Fruit fly (Drosophila melanogaster) whole organism, embryonic: ENCODE results near the gene Pex5.

Experiments used
- Abd-B ChIP-seq: fragments of 200-800 bp; sonication (Bioruptor generic); optimal IDR thresholded peaks from 2 replicates; lab custom pipeline; 2018; ENCODE audit warnings: missing biosample characterization, mild to moderate bottlenecking, missing genetic modification characterization, moderate library complexity
- Ada2b ChIP-seq: fragments of 200-800 bp; sonication (Bioruptor generic); IDR thresholded peaks from 2 replicates; pipeline ENCODE4 v1.3.6; 2022; ENCODE audit warnings: missing biosample characterization, missing genetic modification characterization
- CG10147 ChIP-seq: fragments of 200-800 bp; sonication (Bioruptor generic); optimal IDR thresholded peaks from 2 replicates; lab custom pipeline; 2019; ENCODE audit warnings: missing biosample characterization, mild to moderate bottlenecking, missing genetic modification characterization, moderate library complexity
- CG12744 ChIP-seq: fragments of 200-800 bp; sonication (Bioruptor generic); optimal IDR thresholded peaks from 2 replicates; lab custom pipeline; 2016; ENCODE audit warnings: missing biosample characterization, missing genetic modification characterization
- CG14965 ChIP-seq: fragments of 200-800 bp; sonication (Bioruptor generic); optimal IDR thresholded peaks from 2 replicates; lab custom pipeline; 2016; ENCODE audit warnings: missing biosample characterization, missing genetic modification characterization, borderline replicate concordance
- CG15269 ChIP-seq: fragments of 200-800 bp; sonication (Bioruptor generic); optimal IDR thresholded peaks from 2 replicates; lab custom pipeline; 2018; ENCODE audit warnings: missing biosample characterization, mild to moderate bottlenecking, missing genetic modification characterization, moderate library complexity
- CG1602 ChIP-seq: fragments of 200-800 bp; sonication (Bioruptor generic); optimal IDR thresholded peaks from 3 replicates; lab custom pipeline; 2016; ENCODE audit warnings: missing biosample characterization, missing genetic modification characterization
- CG16779 ChIP-seq: fragments of 200-800 bp; sonication (Bioruptor generic); IDR thresholded peaks from 2 replicates; pipeline ENCODE4 v1.3.6; 2022; ENCODE audit warnings: missing biosample characterization, missing genetic modification characterization
- CG2120 ChIP-seq: fragments of 200-800 bp; sonication (Bioruptor generic); optimal IDR thresholded peaks from 3 replicates; lab custom pipeline; 2016; ENCODE audit warnings: missing biosample characterization, missing genetic modification characterization
- CG2889 ChIP-seq: fragments of 200-800 bp; sonication (Bioruptor generic); IDR thresholded peaks from 3 replicates; pipeline ENCODE4 v1.3.6; 2022; ENCODE audit warnings: missing biosample characterization, missing genetic modification characterization
- CG3407 ChIP-seq: fragments of 200-800 bp; sonication (Bioruptor generic); optimal IDR thresholded peaks from 2 replicates; lab custom pipeline; 2018; ENCODE audit warnings: missing biosample characterization, mild to moderate bottlenecking, missing genetic modification characterization
- CG3838 ChIP-seq: fragments of 200-800 bp; sonication (Bioruptor generic); optimal IDR thresholded peaks from 3 replicates; lab custom pipeline; 2016; ENCODE audit warnings: missing biosample characterization, missing genetic modification characterization
- CG3847 ChIP-seq: fragments of 200-800 bp; sonication (Bioruptor generic); IDR thresholded peaks from 2 replicates; pipeline ENCODE4 v1.3.6; 2022; ENCODE audit warnings: missing biosample characterization, missing genetic modification characterization
- CG4328 ChIP-seq: fragments of 200-800 bp; sonication (Bioruptor generic); optimal IDR thresholded peaks from 3 replicates; lab custom pipeline; 2017; ENCODE audit warnings: missing biosample characterization, missing genetic modification reagents, missing genetic modification characterization
- CG6254 ChIP-seq: fragments of 200-800 bp; sonication (Bioruptor generic); optimal IDR thresholded peaks from 3 replicates; lab custom pipeline; 2017; ENCODE audit warnings: mild to moderate bottlenecking, missing biosample characterization, missing genetic modification reagents, missing genetic modification characterization
- CG6654 ChIP-seq: fragments of 200-800 bp; sonication (Bioruptor generic); optimal IDR thresholded peaks from 2 replicates; lab custom pipeline; 2017; ENCODE audit warnings: missing biosample characterization, mild to moderate bottlenecking, missing genetic modification characterization
- CG6683 ChIP-seq: fragments of 200-800 bp; sonication (Bioruptor generic); optimal IDR thresholded peaks from 2 replicates; lab custom pipeline; 2017; ENCODE audit warnings: missing biosample characterization, mild to moderate bottlenecking, missing genetic modification characterization, missing genetic modification reagents
- CG7963 ChIP-seq: fragments of 200-800 bp; sonication (Bioruptor generic); IDR thresholded peaks from 3 replicates; pipeline ENCODE4 v1.3.6; 2022; ENCODE audit warnings: missing biosample characterization, missing genetic modification characterization; ENCODE audit not compliant: partially characterized antibody
- CHES-1-like ChIP-seq: fragments of 200-800 bp; sonication (Bioruptor generic); optimal IDR thresholded peaks from 2 replicates; lab custom pipeline; 2016; ENCODE audit warnings: missing biosample characterization, missing genetic modification characterization
- Deaf1 ChIP-seq: fragments of 200-800 bp; optimal IDR thresholded peaks from 3 replicates; lab custom pipeline; 2019; ENCODE audit warnings: missing biosample characterization, mild to moderate bottlenecking, missing genetic modification characterization, moderate library complexity
- Dp ChIP-seq: fragments of 200-800 bp; sonication (Bioruptor generic); optimal IDR thresholded peaks from 2 replicates; lab custom pipeline; 2018; ENCODE audit warnings: missing biosample characterization, mild to moderate bottlenecking, missing genetic modification characterization, moderate library complexity
- E2f2 ChIP-seq: fragments of 200-800 bp; sonication (Bioruptor generic); IDR thresholded peaks from 2 replicates; pipeline ENCODE4 v1.3.6; 2022; ENCODE audit warnings: missing biosample characterization, missing genetic modification characterization
- Hand ChIP-seq: fragments of 200-800 bp; sonication (Bioruptor generic); optimal IDR thresholded peaks from 2 replicates; lab custom pipeline; 2017; ENCODE audit warnings: mild to moderate bottlenecking, missing biosample characterization, missing genetic modification reagents, missing genetic modification characterization
- Kr ChIP-seq: fragments of 200-800 bp; sonication (Bioruptor generic); optimal IDR thresholded peaks from 2 replicates; lab custom pipeline; 2017; ENCODE audit warnings: missing biosample characterization, mild to moderate bottlenecking, missing genetic modification characterization
- Lim3 ChIP-seq: fragments of 200-800 bp; sonication (Bioruptor generic); IDR thresholded peaks from 2 replicates; pipeline ENCODE4 v1.3.6; 2022; ENCODE audit warnings: missing biosample characterization, missing genetic modification characterization
- Max ChIP-seq: fragments of 200-800 bp; sonication (Bioruptor generic); optimal IDR thresholded peaks from 2 replicates; lab custom pipeline; 2016; ENCODE audit warnings: missing biosample characterization, mild to moderate bottlenecking, missing genetic modification characterization
- Meics ChIP-seq: fragments of 200-800 bp; sonication (Bioruptor generic); optimal IDR thresholded peaks from 2 replicates; lab custom pipeline; 2017; ENCODE audit warnings: missing biosample characterization, mild to moderate bottlenecking, missing genetic modification characterization
- Myb ChIP-seq: fragments of 200-800 bp; sonication (Bioruptor generic); optimal IDR thresholded peaks from 2 replicates; lab custom pipeline; 2016; ENCODE audit warnings: missing biosample characterization, missing genetic modification characterization
- NC2α ChIP-seq: fragments of 200-800 bp; sonication (Bioruptor generic); optimal IDR thresholded peaks from 2 replicates; lab custom pipeline; 2016; ENCODE audit warnings: missing biosample characterization, missing genetic modification characterization
- Spps ChIP-seq: fragments of 200-800 bp; sonication (Bioruptor generic); optimal IDR thresholded peaks from 2 replicates; lab custom pipeline; 2018; ENCODE audit warnings: missing biosample characterization, mild to moderate bottlenecking, missing genetic modification characterization
- Usf ChIP-seq: fragments of 200-800 bp; sonication (Bioruptor generic); optimal IDR thresholded peaks from 2 replicates; lab custom pipeline; 2017; ENCODE audit warnings: missing genotype, missing biosample characterization, missing genetic modification characterization
- amos ChIP-seq: fragments of 200-800 bp; sonication (Bioruptor generic); IDR thresholded peaks from 2 replicates; pipeline ENCODE4 v1.3.6; 2022; ENCODE audit warnings: missing biosample characterization, missing genetic modification characterization; ENCODE audit not compliant: partially characterized antibody
- bsh ChIP-seq, 2 experiments: fragments of 200-800 bp; sonication (Bioruptor generic); optimal IDR thresholded peaks; 2 replicates each; lab custom pipeline; 2017 to 2018; ENCODE audit warnings: mild to moderate bottlenecking in 2 of 2, missing biosample characterization in 2 of 2, missing genetic modification characterization in 2 of 2, moderate library complexity in 1 of 2
- crol ChIP-seq: fragments of 200-800 bp; sonication (Bioruptor generic); IDR thresholded peaks from 2 replicates; pipeline ENCODE4 v1.3.6; 2022; ENCODE audit warnings: missing biosample characterization, missing genetic modification characterization
- dimm ChIP-seq: fragments of 200-800 bp; sonication (Bioruptor generic); IDR thresholded peaks from 2 replicates; pipeline ENCODE4 v1.3.6; 2022; ENCODE audit warnings: missing biosample characterization, missing genetic modification characterization
- eve ChIP-seq, 2 experiments: fragments of >200 bp; optimal IDR thresholded peaks; 2 replicates each; lab custom pipeline; 2017; ENCODE audit warnings: missing biosample characterization in 2 of 2, missing genetic modification characterization in 2 of 2
- ind ChIP-seq: fragments of 200-800 bp; sonication (Bioruptor generic); optimal IDR thresholded peaks from 3 replicates; lab custom pipeline; 2016; ENCODE audit warnings: missing biosample characterization, missing genetic modification characterization
- lov ChIP-seq, 2 experiments: fragments of 200-800 bp in 1 of 2; fragments of >200 bp in 1 of 2; sonication (Bioruptor generic) in 1 of 2; IDR thresholded peaks in 1 of 2; optimal IDR thresholded peaks in 1 of 2; 2 replicates in 1 of 2; 3 replicates in 1 of 2; pipeline versions ENCODE4 v1.3.6 to Lab custom; 2017 to 2022; ENCODE audit warnings: missing biosample characterization in 1 of 2, missing genetic modification characterization in 1 of 2
- nerfin-1 ChIP-seq: fragments of 200-800 bp; sonication (Bioruptor generic); optimal IDR thresholded peaks from 3 replicates; lab custom pipeline; 2019; ENCODE audit warnings: missing biosample characterization, mild to moderate bottlenecking, missing genetic modification characterization, moderate library complexity
- oc ChIP-seq: fragments of 200-800 bp; sonication (Bioruptor generic); optimal IDR thresholded peaks from 2 replicates; lab custom pipeline; 2018; ENCODE audit warnings: missing biosample characterization, mild to moderate bottlenecking, missing genetic modification characterization, moderate library complexity
- onecut ChIP-seq: fragments of 200-800 bp; sonication (Bioruptor generic); IDR thresholded peaks from 2 replicates; pipeline ENCODE4 v1.3.6; 2022; ENCODE audit warnings: missing biosample characterization, missing genetic modification characterization
- pan ChIP-seq, 4 experiments: fragments of >200 bp in 3 of 4; fragments of 200-800 bp in 1 of 4; sonication (Bioruptor generic) in 1 of 4; optimal IDR thresholded peaks in 3 of 4; IDR thresholded peaks in 1 of 4; 2 replicates each; pipeline versions ENCODE4 v1.3.6 to Lab custom; 2017 to 2022; ENCODE audit warnings: missing biosample characterization in 2 of 4, missing genetic modification characterization in 2 of 4, mixed read lengths in 1 of 4
- pnt ChIP-seq: fragments of 200-800 bp; sonication (Bioruptor generic); optimal IDR thresholded peaks from 3 replicates; lab custom pipeline; 2016; ENCODE audit warnings: missing biosample characterization, missing genetic modification characterization
- psq ChIP-seq: fragments of 200-800 bp; sonication (Bioruptor generic); optimal IDR thresholded peaks from 2 replicates; lab custom pipeline; 2017; ENCODE audit warnings: missing biosample characterization, missing genetic modification characterization
- pzg ChIP-seq: fragments of 200-800 bp; sonication (Bioruptor generic); optimal IDR thresholded peaks from 3 replicates; lab custom pipeline; 2018; ENCODE audit warnings: missing biosample characterization, mild to moderate bottlenecking, missing genetic modification characterization, moderate library complexity
- sim ChIP-seq: fragments of 200-800 bp; sonication (Bioruptor generic); IDR thresholded peaks from 2 replicates; pipeline ENCODE4 v1.3.6; 2022; ENCODE audit warnings: missing biosample characterization, missing genetic modification characterization
- trem ChIP-seq: fragments of 200-800 bp; optimal IDR thresholded peaks from 3 replicates; lab custom pipeline; 2019; ENCODE audit warnings: missing biosample characterization, mild to moderate bottlenecking, missing genetic modification characterization, moderate library complexity
- vfl ChIP-seq: fragments of 200-800 bp; sonication (Bioruptor generic); optimal IDR thresholded peaks from 2 replicates; lab custom pipeline; 2016; ENCODE audit warnings: missing biosample characterization, missing genetic modification characterization
- vnd ChIP-seq: fragments of 200-800 bp; sonication (Bioruptor generic); IDR thresholded peaks from 3 replicates; pipeline ENCODE4 v1.3.6; 2022; ENCODE audit warnings: missing biosample characterization, missing genetic modification characterization; ENCODE audit not compliant: partially characterized antibody

The Pex5 gene

DNA sequence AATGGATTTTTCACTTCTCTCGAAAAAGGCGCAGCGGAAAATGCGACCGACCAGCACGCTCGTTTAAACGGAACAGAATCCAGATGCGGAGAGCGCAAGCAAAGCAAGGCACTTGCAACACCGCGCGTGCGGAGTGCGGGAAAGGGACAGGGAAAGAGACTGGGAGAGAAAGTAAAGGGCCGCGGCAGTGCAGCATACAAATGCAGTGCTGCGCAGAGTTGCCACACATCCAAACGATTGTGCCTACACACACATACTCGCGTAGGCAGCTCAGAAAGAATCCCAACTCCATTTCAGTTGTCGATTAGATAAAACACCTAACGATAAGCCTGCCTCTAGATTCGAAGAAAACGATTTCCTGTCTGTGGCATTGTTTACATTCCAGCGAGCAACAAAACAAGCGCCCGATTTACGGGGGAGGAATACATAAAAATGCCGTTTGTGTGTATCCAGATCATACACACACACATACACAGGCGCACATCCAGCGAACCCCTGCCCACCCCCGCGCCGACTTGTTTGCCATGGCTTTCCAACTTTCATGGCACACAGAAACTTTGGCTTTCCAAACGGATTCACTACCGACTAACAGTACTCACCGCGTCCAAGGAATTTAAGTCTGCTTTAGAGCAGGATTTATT lies 30.7 kb upstream of the Pex5 start (continued):
- TF ChIP-seq ind (GFP tag; lab: Kevin White, UChicago) (no peak), Myb (GFP tag; lab: Kevin White, UChicago) (no peak), amos (GFP tag; lab: Robert Waterston, UW) (no peak), CG6683 (GFP tag; lab: Kevin White, UChicago) (no peak), CG15269 (tag; lab: Kevin White, UChicago) (no peak), Lim3 (GFP tag; lab: Robert Waterston, UW) (no peak), CG10147 (no peak), Max (GFP tag; lab: Kevin White, UChicago) (no peak), eve (GFP tag; optimal IDR thresholded peaks at IDR 0.05; lab: Kevin White, UChicago) (no peak), CG3838 (no peak), Dp (no peak), psq (no peak), CG16779 (GFP tag; lab: Robert Waterston, UW) (no peak), CG2120 (GFP tag; lab: Kevin White, UChicago) (no peak), Deaf1 (tag; lab: Kevin White, UChicago) (no peak), dimm (GFP tag; lab: Robert Waterston, UW) (no peak), CG1602 (GFP tag; lab: Kevin White, UChicago) (no peak), CG3407 (no peak), trem (tag; lab: Kevin White, UChicago) (peak; percentile 13), CG6254 (GFP tag; lab: Kevin White, UChicago) (no peak), bsh (GFP tag; optimal IDR thresholded peaks at IDR 0.05; lab: Kevin White, UChicago) (peak in 1 of 2 experiments; percentile 5), Hand (GFP tag; lab: Kevin White, UChicago) (no peak), CG7963 (no peak), vfl (GFP tag; lab: Kevin White, UChicago) (no peak), NC2α (GFP tag; lab: Kevin White, UChicago) (no peak), Kr (GFP tag; lab: Kevin White, UChicago) (no peak), Meics (no peak), CG2889 (GFP tag; lab: Robert Waterston, UW) (no peak), onecut (GFP tag; lab: Robert Waterston, UW) (no peak), oc (tag; lab: Kevin White, UChicago) (no peak), CHES-1-like (GFP tag; lab: Kevin White, UChicago) (no peak), crol (GFP tag; lab: Robert Waterston, UW) (peak; percentile 87), nerfin-1 (tag; lab: Kevin White, UChicago) (peak; percentile 89), CG4328 (no peak), vnd (no peak), pan (optimal IDR thresholded peaks at IDR 0.05; lab: Kevin White, UChicago) (no peak), pan (GFP tag; optimal IDR thresholded peaks at IDR 0.05 in 1 of 2, IDR thresholded peaks at IDR 0.05 in 1 of 2) (no peak), Ada2b (GFP tag; lab: Robert Waterston, UW) (no peak), CG6654 (GFP tag; lab: Kevin White, UChicago) (no peak), Spps (tag; lab: Kevin White, UChicago) (no peak), CG12744 (GFP tag; lab: Kevin White, UChicago) (no peak), CG3847 (GFP tag; lab: Robert Waterston, UW) (no peak), pnt (no peak), Abd-B (GFP tag; lab: Kevin White, UChicago) (no peak), pzg (GFP tag; lab: Kevin White, UChicago) (peak; percentile 16), sim (GFP tag; lab: Robert Waterston, UW) (no peak), E2f2 (GFP tag; lab: Robert Waterston, UW) (no peak), Usf (no peak), lov (optimal IDR thresholded peaks at IDR 0.05; lab: Kevin White, UChicago) (no peak), lov (GFP tag; IDR thresholded peaks at IDR 0.05; lab: Robert Waterston, UW) (no peak), CG14965 (GFP tag; lab: Kevin White, UChicago) (no peak)
